Fruit fly (Drosophila melanogaster) whole organism, wandering third instar larva: Measurements from ENCODE around the gene Elp1.

Experiments used
- CrebA ChIP-seq: fragments of 200-800 bp; sonication (Bioruptor generic); optimal IDR thresholded peaks from 2 replicates; lab custom pipeline; 2016; ENCODE audit warnings: missing biosample characterization, mild to moderate bottlenecking, missing genetic modification characterization, borderline replicate concordance
- Myc ChIP-seq: fragments of >200 bp; optimal IDR thresholded peaks from 2 replicates; lab custom pipeline; 2017
- Vsx2 ChIP-seq: fragments of 200-300, 225-300 bp; sonication (Bioruptor generic); optimal IDR thresholded peaks from 2 replicates; lab custom pipeline; 2018; ENCODE audit warnings: missing biosample characterization, missing genetic modification characterization; ENCODE audit not compliant: partially characterized antibody
- ey ChIP-seq: fragments of 200-800 bp; sonication (Bioruptor generic); optimal IDR thresholded peaks from 2 replicates; lab custom pipeline; 2016; ENCODE audit warnings: missing biosample characterization, missing genetic modification characterization
- usp ChIP-seq: fragments of >200 bp; optimal IDR thresholded peaks from 2 replicates; lab custom pipeline; 2017; ENCODE audit warnings: missing biosample characterization, missing genetic modification characterization

- TF ChIP-seq Myc (lab: Kevin White, UChicago) (no peak), Vsx2 (no peak), CrebA (GFP tag; lab: Kevin White, UChicago) (no peak), ey (GFP tag; lab: Kevin White, UChicago) (no peak), usp (GFP tag; lab: Kevin White, UChicago) (no peak)
Observed at dm6 chr3R:11614107-11614506, 36.7 kb upstream of the Elp1 start.
